Worm (Caenorhabditis elegans) whole organism, L2 larva: ENCODE data around the gene R160.14.

Source experiments
- elt-1 ChIP-seq: fragments of 150-350 bp; optimal IDR thresholded peaks from 2 replicates; lab custom pipeline; 2014; ENCODE audit warnings: missing biosample characterization, missing genetic modification characterization
- fos-1 ChIP-seq: fragments of 150-350 bp; optimal IDR thresholded peaks from 2 replicates; lab custom pipeline; 2014; ENCODE audit warnings: missing biosample characterization, missing genetic modification characterization
- mbf-1 ChIP-seq: sonication (generic microtip); optimal IDR thresholded peaks from 2 replicates; lab custom pipeline; 2017; ENCODE audit warnings: missing biosample characterization, missing genetic modification characterization
- nhr-11 ChIP-seq: fragments of 150-350 bp; optimal IDR thresholded peaks from 2 replicates; lab custom pipeline; 2014; ENCODE audit warnings: missing biosample characterization, missing genetic modification characterization
- nhr-12 ChIP-seq: fragments of 150-350 bp; optimal IDR thresholded peaks from 2 replicates; lab custom pipeline; 2014; ENCODE audit warnings: missing biosample characterization, missing genetic modification characterization

DNA sequence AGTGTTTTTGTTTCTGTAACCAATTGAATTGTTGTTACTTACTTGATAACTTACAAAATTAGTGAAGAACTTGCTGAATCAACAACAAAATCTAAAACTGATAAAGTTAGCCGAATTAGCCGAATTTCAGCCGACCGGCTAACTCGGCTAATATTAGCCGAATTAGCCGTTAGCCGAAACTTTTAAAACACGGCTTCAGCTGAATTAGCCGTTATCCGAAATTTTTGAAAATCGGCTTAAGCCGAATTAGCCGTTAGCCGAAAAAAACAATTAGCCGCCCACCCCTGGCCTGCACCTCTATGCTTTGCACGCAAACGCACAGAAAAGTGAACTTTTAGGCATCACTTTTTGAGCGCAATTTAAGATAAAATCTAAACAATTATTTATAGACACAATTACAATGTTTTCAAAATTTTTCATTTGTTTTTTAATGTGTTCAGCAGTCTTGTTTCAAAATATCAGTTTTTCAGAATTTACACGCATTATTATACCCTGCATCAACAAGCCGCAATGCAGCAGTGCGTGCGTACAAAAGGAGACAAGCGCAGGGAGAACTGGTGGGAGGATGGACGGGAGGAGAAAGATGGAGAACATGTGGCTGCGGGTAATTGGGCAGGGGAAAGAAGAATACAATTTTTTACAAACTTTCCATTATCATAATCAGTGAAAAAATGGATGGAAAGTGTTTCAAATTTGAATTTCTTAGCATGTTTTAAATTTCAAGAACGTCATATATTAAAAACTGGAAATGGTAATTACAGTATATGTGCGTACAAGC lies 23.4 kb upstream of the R160.14 start:
- TF ChIP-seq nhr-12 (tag; lab: Kevin White, UChicago) (no peak), elt-1 (no peak), nhr-11 (tag; lab: Kevin White, UChicago) (no peak), fos-1 (tag; lab: Kevin White, UChicago) (peak; percentile 64), mbf-1 (tag; lab: Kevin White, UChicago) (peak; percentile 35)
